Worm (Caenorhabditis elegans) whole organism, L2 larva: ENCODE measurements around the gene chil-14.

ENCODE experiments used
- C34F6.9 ChIP-seq: fragments of 150-350 bp; optimal IDR thresholded peaks from 2 replicates; lab custom pipeline; 2014; ENCODE audit warnings: missing biosample characterization, missing genetic modification characterization
- F13H6.1 ChIP-seq: sonication (generic microtip); optimal IDR thresholded peaks from 2 replicates; lab custom pipeline; 2016; ENCODE audit warnings: missing genetic modification characterization, missing compliant biosample characterization
- R02D3.7 ChIP-seq: fragments of 150-350 bp; optimal IDR thresholded peaks from 2 replicates; lab custom pipeline; 2014; ENCODE audit warnings: missing biosample characterization, missing genetic modification characterization
- ZK546.5 ChIP-seq: sonication (generic microtip); optimal IDR thresholded peaks from 2 replicates; lab custom pipeline; 2017; ENCODE audit warnings: missing biosample characterization, missing genetic modification characterization
- alr-1 ChIP-seq: fragments of 150-350 bp; optimal IDR thresholded peaks from 2 replicates; lab custom pipeline; 2014; ENCODE audit warnings: missing biosample characterization, missing genetic modification characterization
- aly-2 ChIP-seq: fragments of 150-350 bp; optimal IDR thresholded peaks from 2 replicates; lab custom pipeline; 2014; ENCODE audit warnings: missing biosample characterization, missing genetic modification characterization
- ama-1 ChIP-seq: fragments of 150-350 bp; optimal IDR thresholded peaks from 2 replicates; lab custom pipeline; 2018; ENCODE audit warnings: inconsistent platforms
- blmp-1 ChIP-seq: sonication (generic microtip); optimal IDR thresholded peaks from 2 replicates; lab custom pipeline; 2017; ENCODE audit warnings: missing genetic modification characterization, mild to moderate bottlenecking, missing compliant biosample characterization, antibody characterized with exemption, moderate library complexity; ENCODE audit not compliant: insufficient read depth
- ceh-82 ChIP-seq: fragments of 150-350 bp; optimal IDR thresholded peaks from 2 replicates; lab custom pipeline; 2014; ENCODE audit warnings: missing biosample characterization, missing genetic modification characterization
- crh-2 ChIP-seq: sonication (generic microtip); optimal IDR thresholded peaks from 2 replicates; lab custom pipeline; 2017; ENCODE audit warnings: missing biosample characterization, missing genetic modification characterization
- dmd-4 ChIP-seq: sonication (generic microtip); optimal IDR thresholded peaks from 2 replicates; lab custom pipeline; 2017; ENCODE audit warnings: missing biosample characterization, missing genetic modification characterization
- elt-3 ChIP-seq: sonication (generic microtip); optimal IDR thresholded peaks from 2 replicates; lab custom pipeline; 2017; ENCODE audit warnings: missing biosample characterization, missing genetic modification characterization
- fos-1 ChIP-seq: fragments of 150-350 bp; optimal IDR thresholded peaks from 2 replicates; lab custom pipeline; 2014; ENCODE audit warnings: missing biosample characterization, missing genetic modification characterization
- gmeb-1 ChIP-seq: fragments of 150-350 bp; optimal IDR thresholded peaks from 2 replicates; lab custom pipeline; 2014; ENCODE audit warnings: missing biosample characterization, missing genetic modification characterization
- lin-11 ChIP-seq: fragments of 150-350 bp; sonication (generic microtip); optimal IDR thresholded peaks from 2 replicates; lab custom pipeline; 2014; ENCODE audit warnings: missing biosample characterization, missing genetic modification characterization, inconsistent platforms, mixed read lengths
- lin-13 ChIP-seq: fragments of 150-350 bp; optimal IDR thresholded peaks from 2 replicates; lab custom pipeline; 2014; ENCODE audit warnings: missing biosample characterization, missing genetic modification reagents, missing genetic modification characterization
- lin-39 ChIP-seq: fragments of 150-350 bp; optimal IDR thresholded peaks from 2 replicates; lab custom pipeline; 2014; ENCODE audit warnings: missing biosample characterization, missing genetic modification reagents, missing genetic modification characterization
- lsy-2 ChIP-seq, 2 experiments: fragments of 150-350 bp in 1 of 2; sonication (generic microtip) in 1 of 2; optimal IDR thresholded peaks; 2 replicates each; lab custom pipeline; 2014 to 2017; ENCODE audit warnings: missing biosample characterization in 2 of 2, missing genetic modification characterization in 2 of 2
- mab-5 ChIP-seq: fragments of 150-350 bp; optimal IDR thresholded peaks from 2 replicates; lab custom pipeline; 2014; ENCODE audit warnings: missing biosample characterization, missing genetic modification characterization
- mdl-1 ChIP-seq, 2 experiments: fragments of 150-350 bp in 1 of 2; sonication (generic microtip) in 1 of 2; optimal IDR thresholded peaks; 2 replicates each; lab custom pipeline; 2017; ENCODE audit warnings: missing biosample characterization in 2 of 2, missing genetic modification characterization in 2 of 2
- nhr-10 ChIP-seq: sonication (generic microtip); optimal IDR thresholded peaks from 2 replicates; lab custom pipeline; 2017; ENCODE audit warnings: missing biosample characterization, missing genetic modification characterization
- nhr-11 ChIP-seq: fragments of 150-350 bp; optimal IDR thresholded peaks from 2 replicates; lab custom pipeline; 2014; ENCODE audit warnings: missing biosample characterization, missing genetic modification characterization
- nhr-12 ChIP-seq: fragments of 150-350 bp; optimal IDR thresholded peaks from 2 replicates; lab custom pipeline; 2014; ENCODE audit warnings: missing biosample characterization, missing genetic modification characterization
- nhr-129 ChIP-seq: fragments of 150-350 bp; optimal IDR thresholded peaks from 2 replicates; lab custom pipeline; 2014; ENCODE audit warnings: missing biosample characterization, missing genetic modification characterization
- nhr-21 ChIP-seq: fragments of 150-350 bp; optimal IDR thresholded peaks from 2 replicates; lab custom pipeline; 2014; ENCODE audit warnings: missing biosample characterization, missing genetic modification characterization
- nhr-23 ChIP-seq: fragments of 150-350 bp; optimal IDR thresholded peaks from 2 replicates; lab custom pipeline; 2014; ENCODE audit warnings: missing biosample characterization, missing genetic modification reagents, missing genetic modification characterization
- nhr-237 ChIP-seq: fragments of 150-350 bp; optimal IDR thresholded peaks from 2 replicates; lab custom pipeline; 2014; ENCODE audit warnings: missing biosample characterization, missing genetic modification characterization
- nhr-25 ChIP-seq: fragments of 150-350 bp; sonication (generic microtip); optimal IDR thresholded peaks from 3 replicates; lab custom pipeline; 2014; ENCODE audit warnings: missing biosample characterization, missing genetic modification characterization
- nhr-6 ChIP-seq: fragments of 150-350 bp; optimal IDR thresholded peaks from 2 replicates; lab custom pipeline; 2014; ENCODE audit warnings: missing biosample characterization, missing genetic modification characterization
- peb-1 ChIP-seq: fragments of 150-350 bp; optimal IDR thresholded peaks from 2 replicates; lab custom pipeline; 2014; ENCODE audit warnings: missing biosample characterization, missing genetic modification characterization
- sem-4 ChIP-seq: fragments of 150-350 bp; optimal IDR thresholded peaks from 2 replicates; lab custom pipeline; 2014; ENCODE audit warnings: missing biosample characterization, missing genetic modification reagents, missing genetic modification characterization
- skn-1 ChIP-seq: sonication (generic microtip); optimal IDR thresholded peaks from 2 replicates; lab custom pipeline; 2017; ENCODE audit warnings: missing biosample characterization, missing genetic modification characterization
- sma-3 ChIP-seq: sonication (generic microtip); optimal IDR thresholded peaks from 2 replicates; lab custom pipeline; 2016; ENCODE audit warnings: missing genetic modification reagents, missing genetic modification characterization, missing compliant biosample characterization
- sma-9 ChIP-seq, 2 experiments: fragments of 150-350 bp in 1 of 2; sonication (generic microtip) in 1 of 2; optimal IDR thresholded peaks; 2 replicates each; lab custom pipeline; 2014 to 2016; ENCODE audit warnings: missing genetic modification characterization in 2 of 2, mild to moderate bottlenecking in 1 of 2, missing biosample characterization in 1 of 2, missing compliant biosample characterization in 1 of 2, missing genetic modification reagents in 1 of 2, moderate library complexity in 1 of 2
- snpc-4 ChIP-seq: fragments of 150-350 bp; optimal IDR thresholded peaks from 2 replicates; lab custom pipeline; 2014; ENCODE audit warnings: missing biosample characterization, missing genetic modification characterization
- unc-39 ChIP-seq: fragments of 150-350 bp; optimal IDR thresholded peaks from 2 replicates; lab custom pipeline; 2014; ENCODE audit warnings: missing biosample characterization, missing genetic modification characterization
- unc-55 ChIP-seq: fragments of 150-350 bp; sonication (generic microtip); optimal IDR thresholded peaks from 3 replicates; lab custom pipeline; 2014; ENCODE audit warnings: missing biosample characterization, missing genetic modification reagents, missing genetic modification characterization
- unc-62 ChIP-seq: fragments of 150-350 bp; optimal IDR thresholded peaks from 2 replicates; lab custom pipeline; 2014; ENCODE audit warnings: missing biosample characterization, missing genetic modification reagents, missing genetic modification characterization
- zag-1 ChIP-seq: fragments of 150-350 bp; optimal IDR thresholded peaks from 2 replicates; lab custom pipeline; 2014; ENCODE audit warnings: missing biosample characterization, missing genetic modification characterization
- ztf-11 ChIP-seq: sonication (generic microtip); optimal IDR thresholded peaks from 2 replicates; lab custom pipeline; 2017; ENCODE audit warnings: missing biosample characterization, missing genetic modification characterization
- ztf-4 ChIP-seq: fragments of 150-350 bp; optimal IDR thresholded peaks from 2 replicates; lab custom pipeline; 2014; ENCODE audit warnings: missing biosample characterization, missing genetic modification characterization

The chil-14 gene

ce11 chrV:1466949-1467348 is 12.1 kb downstream of the chil-14 start (continued):
- no peak for TF ChIP-seq sem-4
- TF ChIP-seq unc-39 (tag; lab: Kevin White, UChicago) = no peak
- no peak for TF ChIP-seq nhr-6 (tag; lab: Kevin White, UChicago)
- TF ChIP-seq ztf-11 (tag; lab: Kevin White, UChicago) = no peak
- peak; percentile 31 for TF ChIP-seq sma-9 (GFP tag; optimal IDR thresholded peaks at IDR 0.05; lab: Kevin White, UChicago)
- TF ChIP-seq sma-9 (tag; optimal IDR thresholded peaks at IDR 0.05; lab: Kevin White, UChicago) = no peak
- TF ChIP-seq blmp-1 (tag; lab: Kevin White, UChicago) = no peak

ce11 chrV:1467444-1467843 is 12.6 kb downstream of the chil-14 start, which contains the start of gene gid-8:
gid-8 (plus strand) TSS chrV:1467744.
- TF ChIP-seq nhr-237 (tag; lab: Kevin White, UChicago) (no peak), blmp-1 (tag; lab: Kevin White, UChicago) (no peak), unc-39 (tag; lab: Kevin White, UChicago) (no peak), nhr-25 (tag; lab: Kevin White, UChicago) (no peak), mdl-1 (tag; optimal IDR thresholded peaks at IDR 0.05; lab: Kevin White, UChicago) (no peak), dmd-4 (tag; lab: Kevin White, UChicago) (no peak), sma-9 (GFP tag; optimal IDR thresholded peaks at IDR 0.05; lab: Kevin White, UChicago) (no peak), sma-9 (tag; optimal IDR thresholded peaks at IDR 0.05; lab: Kevin White, UChicago) (no peak), lin-39 (tag; lab: Kevin White, UChicago) (no peak), crh-2 (tag; lab: Kevin White, UChicago) (no peak), lin-11 (tag; lab: Kevin White, UChicago) (no peak), nhr-6 (tag; lab: Kevin White, UChicago) (no peak), ceh-82 (tag; lab: Kevin White, UChicago) (no peak), peb-1 (tag; lab: Kevin White, UChicago) (no peak), ztf-4 (tag; lab: Kevin White, UChicago) (no peak), nhr-10 (tag; lab: Kevin White, UChicago) (no peak), elt-3 (tag; lab: Kevin White, UChicago) (no peak), sma-3 (GFP tag; lab: Kevin White, UChicago) (no peak), ztf-11 (tag; lab: Kevin White, UChicago) (no peak), F13H6.1 (tag; lab: Kevin White, UChicago) (no peak)
- TF ChIP-seq, all 48 proteins: peak for 0

- TF ChIP-seq fos-1 (tag; lab: Kevin White, UChicago) (no peak), skn-1 (tag; lab: Kevin White, UChicago) (no peak), nhr-11 (tag; lab: Kevin White, UChicago) (no peak), C34F6.9 (no peak), sem-4 (no peak), nhr-10 (tag; lab: Kevin White, UChicago) (no peak), ztf-11 (tag; lab: Kevin White, UChicago) (no peak), peb-1 (tag; lab: Kevin White, UChicago) (no peak), lin-39 (tag; lab: Kevin White, UChicago) (no peak), R02D3.7 (no peak), unc-62 (no peak), ama-1 (lab: Kevin White, UChicago) (no peak)
Observed at ce11 chrV:1468905-1469304, 14.0 kb downstream of the chil-14 start.

ce11 chrV:1471078-1471969 is 16.5 kb downstream of the chil-14 start:
- TF ChIP-seq mab-5 (peak; percentile 43), gmeb-1 (tag; lab: Kevin White, UChicago) (peak; percentile 91), nhr-6 (tag; lab: Kevin White, UChicago) (peak; percentile 50), nhr-21 (tag; lab: Kevin White, UChicago) (peak; percentile 58), F13H6.1 (tag; lab: Kevin White, UChicago) (peak; percentile 44), lin-13 (GFP tag; lab: Kevin White, UChicago) (peak; percentile 87), sma-3 (GFP tag; lab: Kevin White, UChicago) (peak; percentile 70), lsy-2 (tag; optimal IDR thresholded peaks at IDR 0.05; lab: Kevin White, UChicago) (peak in 1 of 2 experiments; percentile 82), dmd-4 (tag; lab: Kevin White, UChicago) (no peak), nhr-12 (tag; lab: Kevin White, UChicago) (no peak), nhr-237 (tag; lab: Kevin White, UChicago) (no peak), crh-2 (tag; lab: Kevin White, UChicago) (peak; percentile 72), nhr-23 (tag; lab: Kevin White, UChicago) (no peak), alr-1 (tag; lab: Kevin White, UChicago) (no peak), mdl-1 (tag; optimal IDR thresholded peaks at IDR 0.05; lab: Kevin White, UChicago) (peak in 1 of 2 experiments; percentile 10), snpc-4 (no peak), lin-11 (tag; lab: Kevin White, UChicago) (peak; percentile 14), sma-9 (GFP tag; optimal IDR thresholded peaks at IDR 0.05; lab: Kevin White, UChicago) (peak; percentile 25), sma-9 (tag; optimal IDR thresholded peaks at IDR 0.05; lab: Kevin White, UChicago) (no peak), fos-1 (tag; lab: Kevin White, UChicago) (peak; percentile 63), ZK546.5 (no peak), zag-1 (tag; lab: Kevin White, UChicago) (peak; percentile 53), aly-2 (tag; lab: Kevin White, UChicago) (no peak), C34F6.9 (peak; percentile 87), ztf-4 (tag; lab: Kevin White, UChicago) (peak; percentile 32), skn-1 (tag; lab: Kevin White, UChicago) (peak; percentile 86), nhr-25 (tag; lab: Kevin White, UChicago) (peak; percentile 74), nhr-129 (tag; lab: Kevin White, UChicago) (peak; percentile 13), ama-1 (lab: Kevin White, UChicago) (no peak), unc-55 (GFP tag; lab: Kevin White, UChicago) (peak; percentile 96)
